Worm (Caenorhabditis elegans) whole organism, L3 larva: Measurements from ENCODE around the gene lsy-27.

Source experiments
- ZK546.5 ChIP-seq: sonication (generic microtip); optimal IDR thresholded peaks from 2 replicates; lab custom pipeline; 2017; ENCODE audit warnings: missing biosample characterization, missing genetic modification characterization
- aly-2 ChIP-seq: fragments of 150-350 bp; optimal IDR thresholded peaks from 2 replicates; lab custom pipeline; 2014; ENCODE audit warnings: missing biosample characterization, missing genetic modification characterization
- ceh-16 ChIP-seq: sonication (generic microtip); optimal IDR thresholded peaks from 2 replicates; lab custom pipeline; 2017; ENCODE audit warnings: missing biosample characterization, missing genetic modification characterization
- ceh-28 ChIP-seq: fragments of 150-350 bp; optimal IDR thresholded peaks from 2 replicates; lab custom pipeline; 2014; ENCODE audit warnings: missing biosample characterization, missing genetic modification reagents, missing genetic modification characterization
- ceh-82 ChIP-seq: fragments of 150-350 bp; optimal IDR thresholded peaks from 2 replicates; lab custom pipeline; 2014; ENCODE audit warnings: missing biosample characterization, missing genetic modification characterization
- ceh-9 ChIP-seq: sonication (generic microtip); optimal IDR thresholded peaks from 2 replicates; lab custom pipeline; 2018; ENCODE audit warnings: missing biosample characterization, missing genetic modification characterization
- daf-12 ChIP-seq: fragments of 150-350 bp; optimal IDR thresholded peaks from 2 replicates; lab custom pipeline; 2014; ENCODE audit warnings: missing biosample characterization, missing genetic modification reagents, missing genetic modification characterization
- egl-27 ChIP-seq: sonication (generic microtip); optimal IDR thresholded peaks from 4 replicates; lab custom pipeline; 2017; ENCODE audit warnings: missing biosample characterization, missing genetic modification reagents, missing genetic modification characterization
- egl-5 ChIP-seq: fragments of 150-350 bp; optimal IDR thresholded peaks from 2 replicates; lab custom pipeline; 2017; ENCODE audit warnings: missing biosample characterization, missing genetic modification reagents, missing genetic modification characterization, inconsistent platforms
- elt-2 ChIP-seq: sonication (generic microtip); optimal IDR thresholded peaks from 2 replicates; lab custom pipeline; 2016; ENCODE audit warnings: missing genetic modification reagents, mild to moderate bottlenecking, missing genetic modification characterization, missing compliant biosample characterization
- elt-3 ChIP-seq, 3 experiments: fragments of 150-350 bp in 1 of 3; sonication (generic microtip) in 2 of 3; optimal IDR thresholded peaks; 2 replicates in 2 of 3; 4 replicates in 1 of 3; lab custom pipeline; 2014 to 2017; ENCODE audit warnings: missing biosample characterization in 3 of 3, missing genetic modification characterization in 3 of 3
- eor-1 ChIP-seq, 2 experiments: fragments of 150-350 bp; optimal IDR thresholded peaks; 2 replicates each; lab custom pipeline; 2014 to 2018; ENCODE audit warnings: missing biosample characterization in 2 of 2, missing genetic modification characterization in 2 of 2
- fkh-10 ChIP-seq: sonication (generic microtip); optimal IDR thresholded peaks from 2 replicates; lab custom pipeline; 2017; ENCODE audit warnings: missing biosample characterization, missing genetic modification reagents, missing genetic modification characterization
- fkh-2 ChIP-seq: fragments of 150-350 bp; optimal IDR thresholded peaks from 2 replicates; lab custom pipeline; 2014; ENCODE audit warnings: missing biosample characterization, missing genetic modification reagents, missing genetic modification characterization
- hmg-11 ChIP-seq: sonication (generic microtip); optimal IDR thresholded peaks from 2 replicates; lab custom pipeline; 2016; ENCODE audit warnings: missing genetic modification characterization, missing compliant biosample characterization
- jun-1 ChIP-seq: fragments of 150-350 bp; optimal IDR thresholded peaks from 2 replicates; lab custom pipeline; 2014; ENCODE audit warnings: missing biosample characterization, missing genetic modification reagents, missing genetic modification characterization
- lin-39 ChIP-seq: fragments of 150-350 bp; optimal IDR thresholded peaks from 2 replicates; lab custom pipeline; 2018; ENCODE audit warnings: missing biosample characterization, missing genetic modification reagents, missing genetic modification characterization
- mdl-1 ChIP-seq: fragments of 150-350 bp; optimal IDR thresholded peaks from 2 replicates; lab custom pipeline; 2014; ENCODE audit warnings: missing biosample characterization, missing genetic modification characterization
- nfya-1 ChIP-seq: sonication (generic microtip); optimal IDR thresholded peaks from 2 replicates; lab custom pipeline; 2017; ENCODE audit warnings: missing genetic modification characterization, mild to moderate bottlenecking, missing compliant biosample characterization, antibody characterized with exemption, moderate library complexity; ENCODE audit not compliant: insufficient read depth
- nhr-11 ChIP-seq: fragments of 150-350 bp; optimal IDR thresholded peaks from 2 replicates; lab custom pipeline; 2014; ENCODE audit warnings: missing biosample characterization, missing genetic modification characterization
- nhr-12 ChIP-seq: fragments of 150-350 bp; optimal IDR thresholded peaks from 2 replicates; lab custom pipeline; 2014; ENCODE audit warnings: missing biosample characterization, missing genetic modification characterization
- nhr-23 ChIP-seq: fragments of 150-350 bp; optimal IDR thresholded peaks from 2 replicates; lab custom pipeline; 2014; ENCODE audit warnings: missing biosample characterization, missing genetic modification reagents, missing genetic modification characterization
- nhr-28 ChIP-seq: fragments of 150-350 bp; optimal IDR thresholded peaks from 2 replicates; lab custom pipeline; 2014; ENCODE audit warnings: missing biosample characterization, missing genetic modification characterization
- nhr-43 ChIP-seq: sonication (generic microtip); optimal IDR thresholded peaks from 2 replicates; lab custom pipeline; 2016; ENCODE audit warnings: mild to moderate bottlenecking, missing genetic modification characterization, missing compliant biosample characterization; ENCODE audit not compliant: poor library complexity, severe bottlenecking
- nhr-77 ChIP-seq: fragments of 150-350 bp; optimal IDR thresholded peaks from 2 replicates; lab custom pipeline; 2014; ENCODE audit warnings: missing biosample characterization, missing genetic modification characterization
- pha-4 ChIP-seq: fragments of 150-350 bp; optimal IDR thresholded peaks from 2 replicates; lab custom pipeline; 2014; ENCODE audit warnings: missing biosample characterization, missing genetic modification reagents, missing genetic modification characterization
- pqm-1 ChIP-seq: fragments of 150-350 bp; optimal IDR thresholded peaks from 2 replicates; lab custom pipeline; 2017; ENCODE audit warnings: missing biosample characterization, missing genetic modification characterization, inconsistent platforms
- sea-2 ChIP-seq: fragments of 150-350 bp; sonication (generic microtip); optimal IDR thresholded peaks from 4 replicates; lab custom pipeline; 2014; ENCODE audit warnings: missing biosample characterization, missing genetic modification reagents, missing genetic modification characterization
- skn-1 ChIP-seq: fragments of 150-350 bp; optimal IDR thresholded peaks from 2 replicates; lab custom pipeline; 2014; ENCODE audit warnings: missing biosample characterization, missing genetic modification characterization
- snpc-4 ChIP-seq: fragments of 150-350 bp; optimal IDR thresholded peaks from 2 replicates; lab custom pipeline; 2014; ENCODE audit warnings: missing biosample characterization, missing genetic modification characterization
- tbx-2 ChIP-seq: sonication (generic microtip); optimal IDR thresholded peaks from 2 replicates; lab custom pipeline; 2016; ENCODE audit warnings: mild to moderate bottlenecking, missing genetic modification characterization, missing compliant biosample characterization
- unc-62 ChIP-seq: fragments of 150-350 bp; sonication (generic microtip); optimal IDR thresholded peaks from 4 replicates; lab custom pipeline; 2014; ENCODE audit warnings: missing biosample characterization, missing genetic modification reagents, missing genetic modification characterization

Gene lsy-27

ce11 chrV:17322397-17322909 is 27.5 kb downstream of the lsy-27 start, which contains the start of gene F31E9.3:
F31E9.3 (plus strand) TSS chrV:17322590.
- no peak for TF ChIP-seq sea-2 (GFP tag; lab: Kevin White, UChicago)
- peak; percentile 70 for TF ChIP-seq elt-2
- peak; percentile 13 for TF ChIP-seq pha-4

ce11 chrV:17317786-17318185 is 32.2 kb downstream of the lsy-27 start, which contains the start of gene srz-58:
srz-58 (plus strand) TSS chrV:17318147.
- TF ChIP-seq nhr-77 (tag; lab: Kevin White, UChicago) (no peak), sea-2 (GFP tag; lab: Kevin White, UChicago) (no peak)

- TF ChIP-seq skn-1 (tag; lab: Kevin White, UChicago) (no peak), egl-27 (tag; lab: Kevin White, UChicago) (no peak), ceh-82 (tag; lab: Kevin White, UChicago) (no peak), fkh-10 (no peak), daf-12 (no peak), nhr-11 (no peak), egl-5 (tag; lab: Kevin White, UChicago) (no peak), unc-62 (GFP tag; lab: Kevin White, UChicago) (no peak), elt-2 (no peak), nhr-12 (tag; lab: Kevin White, UChicago) (no peak), sea-2 (GFP tag; lab: Kevin White, UChicago) (no peak), lin-39 (no peak), fkh-2 (tag; lab: Kevin White, UChicago) (no peak), jun-1 (tag; lab: Kevin White, UChicago) (no peak), elt-3 (tag; optimal IDR thresholded peaks at IDR 0.05; lab: Kevin White, UChicago) (no peak), tbx-2 (tag; lab: Kevin White, UChicago) (no peak), nhr-23 (tag; lab: Kevin White, UChicago) (no peak), snpc-4 (tag; lab: Kevin White, UChicago) (no peak), aly-2 (no peak)
- TF ChIP-seq, all 47 proteins: peak for 0
Measured at ce11 chrV:17317297-17317696, 32.7 kb downstream of the lsy-27 start.

- TF ChIP-seq fkh-2 (tag; lab: Kevin White, UChicago) (no peak), hmg-11 (tag; lab: Kevin White, UChicago) (no peak), ceh-82 (tag; lab: Kevin White, UChicago) (no peak), nfya-1 (no peak), pha-4 (no peak), pqm-1 (no peak), nhr-28 (tag; lab: Kevin White, UChicago) (no peak), ceh-9 (tag; lab: Kevin White, UChicago) (no peak), ceh-28 (no peak), ZK546.5 (tag; lab: Kevin White, UChicago) (no peak), ceh-16 (tag; lab: Kevin White, UChicago) (no peak), nhr-12 (tag; lab: Kevin White, UChicago) (no peak)
Measured at ce11 chrV:17315063-17315462, 34.9 kb downstream of the lsy-27 start, which contains the start of gene F31E9.6. F31E9.6 (minus strand) TSS chrV:17315153.

- no peak for TF ChIP-seq elt-3 (tag; optimal IDR thresholded peaks at IDR 0.05; lab: Kevin White, UChicago)
- TF ChIP-seq pqm-1, result no peak
- TF ChIP-seq pha-4, result no peak
Measured at ce11 chrV:17312386-17312785, 37.6 kb downstream of the lsy-27 start, which contains the start of gene Y61B8B.3. Y61B8B.3 (minus strand) TSS chrV:17312486.

ce11 chrV:17307926-17308325 is 42.1 kb downstream of the lsy-27 start:
- TF ChIP-seq aly-2, result no peak
- no peak for TF ChIP-seq fkh-10
- TF ChIP-seq nhr-43 (tag; lab: Kevin White, UChicago), result no peak
- TF ChIP-seq lin-39, result no peak
- TF ChIP-seq hmg-11 (tag; lab: Kevin White, UChicago), result no peak
- TF ChIP-seq eor-1 (tag; optimal IDR thresholded peaks at IDR 0.05; lab: Kevin White, UChicago), result no peak
- no peak for TF ChIP-seq ceh-28
- TF ChIP-seq mdl-1 (tag; lab: Kevin White, UChicago), result no peak
- TF ChIP-seq nhr-23 (tag; lab: Kevin White, UChicago), result no peak
